Worm (Caenorhabditis elegans) whole organism, L2 larva: ENCODE measurements around the gene T12B5.15.

Experiments
- ZK546.5 ChIP-seq: sonication (generic microtip); optimal IDR thresholded peaks from 2 replicates; lab custom pipeline; 2017; ENCODE audit warnings: missing biosample characterization, missing genetic modification characterization
- ama-1 ChIP-seq: fragments of 150-350 bp; optimal IDR thresholded peaks from 2 replicates; lab custom pipeline; 2018; ENCODE audit warnings: inconsistent platforms
- dmd-4 ChIP-seq: sonication (generic microtip); optimal IDR thresholded peaks from 2 replicates; lab custom pipeline; 2017; ENCODE audit warnings: missing biosample characterization, missing genetic modification characterization
- fos-1 ChIP-seq: fragments of 150-350 bp; optimal IDR thresholded peaks from 2 replicates; lab custom pipeline; 2014; ENCODE audit warnings: missing biosample characterization, missing genetic modification characterization
- lin-39 ChIP-seq: fragments of 150-350 bp; optimal IDR thresholded peaks from 2 replicates; lab custom pipeline; 2014; ENCODE audit warnings: missing biosample characterization, missing genetic modification reagents, missing genetic modification characterization
- lsy-2 ChIP-seq, 2 experiments: fragments of 150-350 bp in 1 of 2; sonication (generic microtip) in 1 of 2; optimal IDR thresholded peaks; 2 replicates each; lab custom pipeline; 2014 to 2017; ENCODE audit warnings: missing biosample characterization in 2 of 2, missing genetic modification characterization in 2 of 2
- nhr-11 ChIP-seq: fragments of 150-350 bp; optimal IDR thresholded peaks from 2 replicates; lab custom pipeline; 2014; ENCODE audit warnings: missing biosample characterization, missing genetic modification characterization
- nhr-12 ChIP-seq: fragments of 150-350 bp; optimal IDR thresholded peaks from 2 replicates; lab custom pipeline; 2014; ENCODE audit warnings: missing biosample characterization, missing genetic modification characterization
- nhr-237 ChIP-seq: fragments of 150-350 bp; optimal IDR thresholded peaks from 2 replicates; lab custom pipeline; 2014; ENCODE audit warnings: missing biosample characterization, missing genetic modification characterization
- unc-62 ChIP-seq: fragments of 150-350 bp; optimal IDR thresholded peaks from 2 replicates; lab custom pipeline; 2014; ENCODE audit warnings: missing biosample characterization, missing genetic modification reagents, missing genetic modification characterization
- zag-1 ChIP-seq: fragments of 150-350 bp; optimal IDR thresholded peaks from 2 replicates; lab custom pipeline; 2014; ENCODE audit warnings: missing biosample characterization, missing genetic modification characterization
- ztf-11 ChIP-seq: sonication (generic microtip); optimal IDR thresholded peaks from 2 replicates; lab custom pipeline; 2017; ENCODE audit warnings: missing biosample characterization, missing genetic modification characterization

- no peak for TF ChIP-seq zag-1
- no peak for TF ChIP-seq lsy-2 (tag; optimal IDR thresholded peaks at IDR 0.05; lab: Kevin White, UChicago)
- TF ChIP-seq lin-39 (tag; lab: Kevin White, UChicago) = no peak
- no peak for TF ChIP-seq dmd-4 (tag; lab: Kevin White, UChicago)
- no peak for TF ChIP-seq ztf-11 (tag; lab: Kevin White, UChicago)
- TF ChIP-seq fos-1 (tag; lab: Kevin White, UChicago) = no peak
- no peak for TF ChIP-seq nhr-12 (tag; lab: Kevin White, UChicago)
- TF ChIP-seq ama-1 (lab: Kevin White, UChicago) = no peak
- TF ChIP-seq nhr-237 = no peak
- no peak for TF ChIP-seq ZK546.5 (tag; lab: Kevin White, UChicago)
- no peak for TF ChIP-seq unc-62 (GFP tag; lab: Kevin White, UChicago)
- TF ChIP-seq nhr-11 (tag; lab: Kevin White, UChicago) = no peak
Observed at ce11 chrIII:989558-989957, 35.1 kb upstream of the T12B5.15 start.
